Worm (Caenorhabditis elegans): ENCODE results near the gene ztf-7.

Gene ztf-7

ce11 chrV:9799076-9799475 is 9.6 kb upstream of the ztf-7 start, which contains the start of gene F46B6.13:
Gene F46B6.13, minus strand, starts transcription at chrV:9799176.
- TF ChIP-seq nhr-102 (tag; optimal IDR thresholded peaks at IDR 0.05) = no peak
- TF ChIP-seq jun-1 (tag; optimal IDR thresholded peaks at IDR 0.05) = no peak
- TF ChIP-seq tra-1 (GFP tag; IDR thresholded peaks at IDR 0.05) = no peak
- TF ChIP-seq dmd-6 (GFP tag; IDR thresholded peaks at IDR 0.05) = no peak
- no peak for TF ChIP-seq ceh-20 (GFP tag; IDR thresholded peaks at IDR 0.05)
- TF ChIP-seq ZK546.5 (tag; optimal IDR thresholded peaks at IDR 0.05) = no peak
- no peak for TF ChIP-seq T26A8.4 (GFP tag; IDR thresholded peaks at IDR 0.05)
- no peak for TF ChIP-seq egl-43 (GFP tag; IDR thresholded peaks at IDR 0.05)

- TF ChIP-seq hif-1 (tag; optimal IDR thresholded peaks at IDR 0.05) (no peak), jun-1 (tag; optimal IDR thresholded peaks at IDR 0.05) (no peak), unc-62 (GFP tag; optimal IDR thresholded peaks at IDR 0.05 in 1 of 2) (peak in 1 of 2 experiments; percentile 61), unc-62 (tag; optimal IDR thresholded peaks at IDR 0.05) (no peak), T26A8.4 (GFP tag; IDR thresholded peaks at IDR 0.05) (no peak)
Measured at ce11 chrV:9798212-9798611, 8.7 kb upstream of the ztf-7 start.

DNA sequence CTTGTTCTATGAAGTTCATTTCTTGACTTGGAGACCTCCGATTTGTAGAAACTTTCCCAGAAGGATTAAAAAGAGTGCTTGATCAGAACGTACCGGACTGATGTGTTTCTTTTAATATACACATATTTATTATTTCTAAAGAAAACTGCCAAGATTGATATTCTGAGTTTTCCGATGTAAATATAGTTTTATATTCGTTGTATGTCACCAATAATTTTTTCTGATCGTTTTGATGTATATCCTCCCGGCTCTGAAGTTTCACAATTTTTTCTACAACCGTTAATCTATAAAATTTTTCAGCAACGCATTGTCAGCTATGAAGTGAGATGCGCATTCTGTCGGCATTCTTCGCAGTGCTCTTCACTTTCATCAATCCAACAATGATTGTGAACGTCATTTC is 7.1 kb upstream of the ztf-7 start, which contains the start of gene F46B6.9:
Gene F46B6.9, plus strand, starts transcription at position 301 of the 400 bp plus-strand sequence.
- no peak for TF ChIP-seq R02D3.7 (tag; optimal IDR thresholded peaks at IDR 0.05)
- no peak for TF ChIP-seq ctbp-1 (GFP tag; IDR thresholded peaks at IDR 0.05)
- TF ChIP-seq jun-1 (tag; optimal IDR thresholded peaks at IDR 0.05) = no peak
- no peak for TF ChIP-seq arid-1 (GFP tag; conservative IDR thresholded peaks at IDR 0.05)
- no peak for TF ChIP-seq dpl-1 (GFP tag; optimal IDR thresholded peaks at IDR 0.05)

DNA sequence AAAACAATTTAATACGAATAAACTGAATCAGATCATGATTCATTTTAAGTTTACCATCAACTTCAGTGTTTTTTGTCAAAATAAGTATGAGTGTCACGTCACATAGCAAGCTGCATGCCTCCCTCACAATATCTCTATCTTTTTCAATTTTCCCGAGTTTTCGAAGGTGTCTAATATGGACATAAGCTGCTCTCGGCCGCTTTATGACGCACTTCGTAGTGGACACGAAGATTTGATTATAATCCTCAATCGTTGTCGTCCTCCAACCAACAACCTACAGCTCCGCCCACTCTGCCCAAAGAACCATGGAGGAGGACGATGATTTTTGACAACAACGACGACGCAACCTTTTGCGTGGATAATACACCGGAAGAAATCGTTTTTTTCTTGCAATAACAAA is 6.5 kb upstream of the ztf-7 start:
- TF ChIP-seq lin-1 (GFP tag; IDR thresholded peaks at IDR 0.05) (no peak), mes-2 (tag; optimal IDR thresholded peaks at IDR 0.05; ENCODE audit: poor library complexity, severe bottlenecking) (no peak), lin-15B (tag; optimal IDR thresholded peaks at IDR 0.05) (no peak), fkh-10 (GFP tag; optimal IDR thresholded peaks at IDR 0.05) (no peak), ces-1 (GFP tag; optimal IDR thresholded peaks at IDR 0.05) (no peak)

DNA sequence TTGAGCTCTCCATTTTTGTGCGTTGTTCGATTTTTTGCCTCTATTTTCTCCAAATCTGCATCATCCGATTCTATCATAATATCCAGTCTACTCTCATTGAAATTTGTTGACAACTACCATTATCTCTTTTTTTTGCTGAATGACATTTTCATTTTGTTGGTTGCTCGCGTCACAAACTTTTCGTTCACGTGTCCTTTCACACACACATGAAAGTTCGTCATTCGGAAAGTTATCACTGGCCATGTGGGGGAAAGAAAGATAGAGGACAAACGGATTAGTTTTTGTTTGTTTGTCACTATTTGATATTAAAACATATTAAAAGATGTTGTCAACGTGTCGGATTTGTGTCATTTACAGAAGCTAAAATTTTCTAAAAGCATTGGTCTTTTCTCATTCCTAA is 5.5 kb upstream of the ztf-7 start:
- TF ChIP-seq dve-1 (tag; optimal IDR thresholded peaks at IDR 0.05; ENCODE audit: insufficient read depth) = peak; percentile 65
- TF ChIP-seq F26F4.8 (GFP tag; conservative IDR thresholded peaks at IDR 0.05) = no peak
- peak; percentile 56 for TF ChIP-seq dmd-6 (GFP tag; IDR thresholded peaks at IDR 0.05)

- no peak for TF ChIP-seq daf-19 (GFP tag; conservative IDR thresholded peaks at IDR 0.05)
- peak; percentile 62; the same call in 1 of the 2 replicates for TF ChIP-seq nhr-42 (GFP tag; IDR thresholded peaks at IDR 0.05)
- TF ChIP-seq lir-3 (tag; optimal IDR thresholded peaks at IDR 0.05) = no peak
- no peak for TF ChIP-seq unc-130 (GFP tag; optimal IDR thresholded peaks at IDR 0.05)
- TF ChIP-seq nhr-102 (tag; optimal IDR thresholded peaks at IDR 0.05) = peak; percentile 3
- no peak for TF ChIP-seq dmd-8 (GFP tag; IDR thresholded peaks at IDR 0.05)
- peak; percentile 33 for TF ChIP-seq T20F7.1 (GFP tag; optimal IDR thresholded peaks at IDR 0.05)
- TF ChIP-seq pqm-1 (tag; optimal IDR thresholded peaks at IDR 0.05) = no peak
- TF ChIP-seq egl-27 (tag; optimal IDR thresholded peaks at IDR 0.05) = no peak
- TF ChIP-seq ces-1 (GFP tag; optimal IDR thresholded peaks at IDR 0.05) = no peak
- no peak for TF ChIP-seq ama-1 (optimal IDR thresholded peaks at IDR 0.05)
- TF ChIP-seq lin-39 (tag; optimal IDR thresholded peaks at IDR 0.05) = no peak
- no peak for TF ChIP-seq dpl-1 (GFP tag; optimal IDR thresholded peaks at IDR 0.05)
- peak; percentile 37 for TF ChIP-seq hlh-30 (tag; optimal IDR thresholded peaks at IDR 0.05; ENCODE audit: insufficient read depth)
- TF ChIP-seq daf-12 (tag; optimal IDR thresholded peaks at IDR 0.05) = no peak
- peak; percentile 92 for TF ChIP-seq dve-1 (tag; optimal IDR thresholded peaks at IDR 0.05; ENCODE audit: insufficient read depth)
- peak in 1 of 2 experiments; percentile 26 for TF ChIP-seq unc-62 (GFP tag; optimal IDR thresholded peaks at IDR 0.05 in 1 of 2)
- TF ChIP-seq unc-62 (tag; optimal IDR thresholded peaks at IDR 0.05) = no peak
- TF ChIP-seq pha-4 (GFP tag; IDR thresholded peaks at IDR 0.05) = no peak
- TF ChIP-seq pha-4 (tag; optimal IDR thresholded peaks at IDR 0.05) = no peak
- no peak for TF ChIP-seq attf-4 (tag; optimal IDR thresholded peaks at IDR 0.05)
- peak; percentile 60 for TF ChIP-seq nhr-77 (tag; optimal IDR thresholded peaks at IDR 0.05)
- TF ChIP-seq Y75B8A.6 (GFP tag; IDR thresholded peaks at IDR 0.05) = no peak
- TF ChIP-seq hlh-11 (tag; optimal IDR thresholded peaks at IDR 0.05) = peak; percentile 82
- peak; percentile 92 for TF ChIP-seq nhr-28 (tag; optimal IDR thresholded peaks at IDR 0.05)
- TF ChIP-seq mxl-3 (GFP tag; optimal IDR thresholded peaks at IDR 0.05) = peak; percentile 32
Measured at ce11 chrV:9791332-9791731, 1.8 kb upstream of the ztf-7 start, which contains the start of gene lipl-2. Gene lipl-2, plus strand, starts transcription at chrV:9791567.
